Worm (Caenorhabditis elegans) whole organism, L2 larva: Measurements from ENCODE around the gene K12H6.10.

ENCODE experiments used
- C34F6.9 ChIP-seq: fragments of 150-350 bp; optimal IDR thresholded peaks from 2 replicates; lab custom pipeline; 2014; ENCODE audit warnings: missing biosample characterization, missing genetic modification characterization
- R02D3.7 ChIP-seq: fragments of 150-350 bp; optimal IDR thresholded peaks from 2 replicates; lab custom pipeline; 2014; ENCODE audit warnings: missing biosample characterization, missing genetic modification characterization
- ZK546.5 ChIP-seq: sonication (generic microtip); optimal IDR thresholded peaks from 2 replicates; lab custom pipeline; 2017; ENCODE audit warnings: missing biosample characterization, missing genetic modification characterization
- alr-1 ChIP-seq: fragments of 150-350 bp; optimal IDR thresholded peaks from 2 replicates; lab custom pipeline; 2014; ENCODE audit warnings: missing biosample characterization, missing genetic modification characterization
- ama-1 ChIP-seq: fragments of 150-350 bp; optimal IDR thresholded peaks from 2 replicates; lab custom pipeline; 2018; ENCODE audit warnings: inconsistent platforms
- blmp-1 ChIP-seq: sonication (generic microtip); optimal IDR thresholded peaks from 2 replicates; lab custom pipeline; 2017; ENCODE audit warnings: missing genetic modification characterization, mild to moderate bottlenecking, missing compliant biosample characterization, antibody characterized with exemption, moderate library complexity; ENCODE audit not compliant: insufficient read depth
- crh-2 ChIP-seq: sonication (generic microtip); optimal IDR thresholded peaks from 2 replicates; lab custom pipeline; 2017; ENCODE audit warnings: missing biosample characterization, missing genetic modification characterization
- dmd-4 ChIP-seq: sonication (generic microtip); optimal IDR thresholded peaks from 2 replicates; lab custom pipeline; 2017; ENCODE audit warnings: missing biosample characterization, missing genetic modification characterization
- egl-27 ChIP-seq: sonication (generic microtip); optimal IDR thresholded peaks from 3 replicates; lab custom pipeline; 2017; ENCODE audit warnings: missing biosample characterization, missing genetic modification reagents, missing genetic modification characterization
- elt-1 ChIP-seq: fragments of 150-350 bp; optimal IDR thresholded peaks from 2 replicates; lab custom pipeline; 2014; ENCODE audit warnings: missing biosample characterization, missing genetic modification characterization
- fos-1 ChIP-seq: fragments of 150-350 bp; optimal IDR thresholded peaks from 2 replicates; lab custom pipeline; 2014; ENCODE audit warnings: missing biosample characterization, missing genetic modification characterization
- gmeb-1 ChIP-seq: fragments of 150-350 bp; optimal IDR thresholded peaks from 2 replicates; lab custom pipeline; 2014; ENCODE audit warnings: missing biosample characterization, missing genetic modification characterization
- lin-11 ChIP-seq: fragments of 150-350 bp; sonication (generic microtip); optimal IDR thresholded peaks from 2 replicates; lab custom pipeline; 2014; ENCODE audit warnings: missing biosample characterization, missing genetic modification characterization, inconsistent platforms, mixed read lengths
- lin-13 ChIP-seq: fragments of 150-350 bp; optimal IDR thresholded peaks from 2 replicates; lab custom pipeline; 2014; ENCODE audit warnings: missing biosample characterization, missing genetic modification reagents, missing genetic modification characterization
- lin-39 ChIP-seq: fragments of 150-350 bp; optimal IDR thresholded peaks from 2 replicates; lab custom pipeline; 2014; ENCODE audit warnings: missing biosample characterization, missing genetic modification reagents, missing genetic modification characterization
- lsy-2 ChIP-seq, 2 experiments: fragments of 150-350 bp in 1 of 2; sonication (generic microtip) in 1 of 2; optimal IDR thresholded peaks; 2 replicates each; lab custom pipeline; 2014 to 2017; ENCODE audit warnings: missing biosample characterization in 2 of 2, missing genetic modification characterization in 2 of 2
- mbf-1 ChIP-seq: sonication (generic microtip); optimal IDR thresholded peaks from 2 replicates; lab custom pipeline; 2017; ENCODE audit warnings: missing biosample characterization, missing genetic modification characterization
- mdl-1 ChIP-seq, 2 experiments: fragments of 150-350 bp in 1 of 2; sonication (generic microtip) in 1 of 2; optimal IDR thresholded peaks; 2 replicates each; lab custom pipeline; 2017; ENCODE audit warnings: missing biosample characterization in 2 of 2, missing genetic modification characterization in 2 of 2
- nhr-11 ChIP-seq: fragments of 150-350 bp; optimal IDR thresholded peaks from 2 replicates; lab custom pipeline; 2014; ENCODE audit warnings: missing biosample characterization, missing genetic modification characterization
- nhr-12 ChIP-seq: fragments of 150-350 bp; optimal IDR thresholded peaks from 2 replicates; lab custom pipeline; 2014; ENCODE audit warnings: missing biosample characterization, missing genetic modification characterization
- nhr-129 ChIP-seq: fragments of 150-350 bp; optimal IDR thresholded peaks from 2 replicates; lab custom pipeline; 2014; ENCODE audit warnings: missing biosample characterization, missing genetic modification characterization
- nhr-21 ChIP-seq: fragments of 150-350 bp; optimal IDR thresholded peaks from 2 replicates; lab custom pipeline; 2014; ENCODE audit warnings: missing biosample characterization, missing genetic modification characterization
- nhr-23 ChIP-seq: fragments of 150-350 bp; optimal IDR thresholded peaks from 2 replicates; lab custom pipeline; 2014; ENCODE audit warnings: missing biosample characterization, missing genetic modification reagents, missing genetic modification characterization
- nhr-237 ChIP-seq: fragments of 150-350 bp; optimal IDR thresholded peaks from 2 replicates; lab custom pipeline; 2014; ENCODE audit warnings: missing biosample characterization, missing genetic modification characterization
- nhr-6 ChIP-seq: fragments of 150-350 bp; optimal IDR thresholded peaks from 2 replicates; lab custom pipeline; 2014; ENCODE audit warnings: missing biosample characterization, missing genetic modification characterization
- nhr-77 ChIP-seq: fragments of 150-350 bp; optimal IDR thresholded peaks from 2 replicates; lab custom pipeline; 2014; ENCODE audit warnings: missing biosample characterization, missing genetic modification characterization
- peb-1 ChIP-seq: fragments of 150-350 bp; optimal IDR thresholded peaks from 2 replicates; lab custom pipeline; 2014; ENCODE audit warnings: missing biosample characterization, missing genetic modification characterization
- sem-4 ChIP-seq: fragments of 150-350 bp; optimal IDR thresholded peaks from 2 replicates; lab custom pipeline; 2014; ENCODE audit warnings: missing biosample characterization, missing genetic modification reagents, missing genetic modification characterization
- skn-1 ChIP-seq: sonication (generic microtip); optimal IDR thresholded peaks from 2 replicates; lab custom pipeline; 2017; ENCODE audit warnings: missing biosample characterization, missing genetic modification characterization
- sma-3 ChIP-seq: sonication (generic microtip); optimal IDR thresholded peaks from 2 replicates; lab custom pipeline; 2016; ENCODE audit warnings: missing genetic modification reagents, missing genetic modification characterization, missing compliant biosample characterization
- sma-9 ChIP-seq, 2 experiments: fragments of 150-350 bp in 1 of 2; sonication (generic microtip) in 1 of 2; optimal IDR thresholded peaks; 2 replicates each; lab custom pipeline; 2014 to 2016; ENCODE audit warnings: missing genetic modification characterization in 2 of 2, mild to moderate bottlenecking in 1 of 2, missing biosample characterization in 1 of 2, missing compliant biosample characterization in 1 of 2, missing genetic modification reagents in 1 of 2, moderate library complexity in 1 of 2
- unc-39 ChIP-seq: fragments of 150-350 bp; optimal IDR thresholded peaks from 2 replicates; lab custom pipeline; 2014; ENCODE audit warnings: missing biosample characterization, missing genetic modification characterization
- unc-62 ChIP-seq: fragments of 150-350 bp; optimal IDR thresholded peaks from 2 replicates; lab custom pipeline; 2014; ENCODE audit warnings: missing biosample characterization, missing genetic modification reagents, missing genetic modification characterization

The K12H6.10 gene

ce11 chrII:2822435-2822920, at the start of gene K12H6.10, which contains the start of gene fut-4:
Gene K12H6.10 (plus strand): TSS chrII:2822870.
Gene fut-4 (minus strand): TSS chrII:2822535.
- no peak for TF ChIP-seq nhr-129 (tag; lab: Kevin White, UChicago)
- no peak for TF ChIP-seq elt-1 (tag; lab: Kevin White, UChicago)
- no peak for TF ChIP-seq unc-62 (GFP tag; lab: Kevin White, UChicago)
- no peak for TF ChIP-seq blmp-1
- TF ChIP-seq dmd-4, result no peak
- no peak for TF ChIP-seq nhr-77
- TF ChIP-seq sma-9 (GFP tag; optimal IDR thresholded peaks at IDR 0.05; lab: Kevin White, UChicago), result no peak
- TF ChIP-seq sma-9 (tag; optimal IDR thresholded peaks at IDR 0.05; lab: Kevin White, UChicago), result no peak
- no peak for TF ChIP-seq crh-2 (tag; lab: Kevin White, UChicago)
- no peak for TF ChIP-seq ZK546.5 (tag; lab: Kevin White, UChicago)
- TF ChIP-seq lin-13 (GFP tag; lab: Kevin White, UChicago), result no peak

ce11 chrII:2773534-2773933, 49.1 kb upstream of the K12H6.10 start, which contains the start of gene sdz-9:
Gene sdz-9 (minus strand): TSS chrII:2773634.
- no peak for TF ChIP-seq gmeb-1 (tag; lab: Kevin White, UChicago)
- TF ChIP-seq sem-4 (tag; lab: Kevin White, UChicago), result no peak
- no peak for TF ChIP-seq nhr-129 (tag; lab: Kevin White, UChicago)
- no peak for TF ChIP-seq nhr-6 (tag; lab: Kevin White, UChicago)
- TF ChIP-seq mbf-1 (tag; lab: Kevin White, UChicago), result no peak
- no peak for TF ChIP-seq mdl-1 (tag; optimal IDR thresholded peaks at IDR 0.05; lab: Kevin White, UChicago)
- TF ChIP-seq nhr-237 (tag; lab: Kevin White, UChicago), result no peak
- TF ChIP-seq ama-1 (lab: Kevin White, UChicago), result no peak
- TF ChIP-seq egl-27 (tag; lab: Kevin White, UChicago), result no peak
- no peak for TF ChIP-seq unc-39 (tag; lab: Kevin White, UChicago)
- no peak for TF ChIP-seq nhr-23 (tag; lab: Kevin White, UChicago)
- no peak for TF ChIP-seq sma-3 (GFP tag; lab: Kevin White, UChicago)
- TF ChIP-seq nhr-12 (tag; lab: Kevin White, UChicago), result no peak
- no peak for TF ChIP-seq alr-1
- TF ChIP-seq unc-62 (GFP tag; lab: Kevin White, UChicago), result no peak
- no peak for TF ChIP-seq blmp-1

- TF ChIP-seq nhr-23 (tag; lab: Kevin White, UChicago), result no peak
- no peak for TF ChIP-seq blmp-1
- no peak for TF ChIP-seq sem-4 (tag; lab: Kevin White, UChicago)
- TF ChIP-seq nhr-11 (tag; lab: Kevin White, UChicago), result no peak
- TF ChIP-seq egl-27 (tag; lab: Kevin White, UChicago), result no peak
- TF ChIP-seq R02D3.7 (tag; lab: Kevin White, UChicago), result no peak
- TF ChIP-seq nhr-12 (tag; lab: Kevin White, UChicago), result no peak
- no peak for TF ChIP-seq nhr-6 (tag; lab: Kevin White, UChicago)
- no peak for TF ChIP-seq lsy-2 (tag; optimal IDR thresholded peaks at IDR 0.05; lab: Kevin White, UChicago)
- no peak for TF ChIP-seq unc-62 (GFP tag; lab: Kevin White, UChicago)
These were observed 47.8 kb upstream of the K12H6.10 start, which contains the start of gene fbxb-111 for ce11 chrII:2774904-2775303. Gene fbxb-111 (minus strand): TSS chrII:2775004.

DNA sequence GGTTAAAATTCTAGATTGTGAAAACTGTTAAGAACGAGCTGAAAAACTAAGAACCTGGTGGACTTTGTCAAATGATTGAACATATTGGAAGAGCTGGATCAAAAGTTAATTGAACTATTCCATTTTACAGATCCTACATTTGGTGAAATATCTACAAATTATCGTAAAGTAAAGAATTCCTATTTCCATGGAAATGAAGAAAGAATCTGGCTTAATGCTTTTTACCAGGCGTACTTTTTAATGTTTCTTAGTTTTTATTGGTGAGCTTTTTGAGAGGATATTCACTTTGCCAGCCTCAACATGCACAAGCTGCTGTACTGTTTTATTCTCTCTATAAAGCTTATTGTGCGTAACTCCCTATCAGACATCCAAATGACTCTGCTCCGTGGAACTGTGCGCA, 44.8 kb upstream of the K12H6.10 start, which contains the start of gene F08D12.4:
Gene F08D12.4 (plus strand): TSS at position 301 of the 400 bp plus-strand sequence.
- no peak for TF ChIP-seq sma-9 (GFP tag; optimal IDR thresholded peaks at IDR 0.05; lab: Kevin White, UChicago)
- TF ChIP-seq sma-9 (tag; optimal IDR thresholded peaks at IDR 0.05; lab: Kevin White, UChicago), result no peak
- TF ChIP-seq peb-1 (tag; lab: Kevin White, UChicago), result no peak
- no peak for TF ChIP-seq alr-1
- TF ChIP-seq nhr-12 (tag; lab: Kevin White, UChicago), result no peak
- no peak for TF ChIP-seq ZK546.5 (tag; lab: Kevin White, UChicago)
- no peak for TF ChIP-seq lin-11
- no peak for TF ChIP-seq skn-1
- no peak for TF ChIP-seq gmeb-1 (tag; lab: Kevin White, UChicago)
- no peak for TF ChIP-seq sem-4 (tag; lab: Kevin White, UChicago)
- TF ChIP-seq lin-39 (tag; lab: Kevin White, UChicago), result no peak
- TF ChIP-seq fos-1 (tag; lab: Kevin White, UChicago), result no peak
- TF ChIP-seq nhr-21 (tag; lab: Kevin White, UChicago), result no peak
- no peak for TF ChIP-seq lin-13 (GFP tag; lab: Kevin White, UChicago)
- TF ChIP-seq C34F6.9 (tag; lab: Kevin White, UChicago), result no peak
